Fruit fly (Drosophila melanogaster): ENCODE measurements around the gene CG13250.

DNA sequence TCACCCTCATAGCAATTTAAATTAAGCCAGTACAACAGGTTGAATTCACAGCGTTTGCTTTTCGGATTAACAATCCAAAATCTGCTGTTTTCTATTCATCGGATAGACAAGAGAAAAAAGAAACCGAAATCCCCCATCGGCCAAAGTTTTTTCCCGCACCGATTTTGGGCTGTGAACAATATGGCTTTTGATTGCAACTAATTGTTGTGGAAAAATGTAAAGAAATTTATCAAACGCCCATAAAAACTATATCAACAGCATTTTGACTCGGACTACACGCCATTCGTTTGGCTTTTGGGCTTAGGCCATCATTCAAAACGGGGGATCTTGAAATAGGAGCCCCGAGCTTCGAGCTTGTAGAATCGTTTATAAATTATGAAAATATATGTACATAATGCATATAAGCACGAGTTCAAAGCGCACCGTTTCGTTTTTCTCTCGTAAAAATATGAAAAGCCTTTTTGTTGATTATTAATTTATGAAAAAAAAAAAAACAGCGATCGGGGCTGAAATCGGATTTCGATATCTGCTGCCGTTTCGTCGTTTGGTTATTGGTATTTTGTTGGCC lies 32.1 kb downstream of the CG13250 start:
- TF ChIP-seq esn (GFP tag; optimal IDR thresholded peaks at IDR 0.05) (no peak), Sox14 (GFP tag; optimal IDR thresholded peaks at IDR 0.05) (no peak), CG6854 (GFP tag; optimal IDR thresholded peaks at IDR 0.05) (no peak), svp (GFP tag) (no peak), CG6792 (GFP tag; optimal IDR thresholded peaks at IDR 0.05) (no peak)
